Worm (Caenorhabditis elegans) whole organism, L3 larva: ENCODE results near the gene nhr-87.
A peak's percentile ranks its signal among the peaks of the same experiment; 100 is the strongest.

Source experiments
- ceh-82 ChIP-seq: fragments of 150-350 bp; optimal IDR thresholded peaks from 2 replicates; lab custom pipeline; 2014; ENCODE audit warnings: missing biosample characterization, missing genetic modification characterization
- fkh-10 ChIP-seq: sonication (generic microtip); optimal IDR thresholded peaks from 2 replicates; lab custom pipeline; 2017; ENCODE audit warnings: missing biosample characterization, missing genetic modification reagents, missing genetic modification characterization
- jun-1 ChIP-seq: fragments of 150-350 bp; optimal IDR thresholded peaks from 2 replicates; lab custom pipeline; 2014; ENCODE audit warnings: missing biosample characterization, missing genetic modification reagents, missing genetic modification characterization
- nhr-23 ChIP-seq: fragments of 150-350 bp; optimal IDR thresholded peaks from 2 replicates; lab custom pipeline; 2014; ENCODE audit warnings: missing biosample characterization, missing genetic modification reagents, missing genetic modification characterization
- nhr-237 ChIP-seq: fragments of 150-350 bp; optimal IDR thresholded peaks from 2 replicates; lab custom pipeline; 2014; ENCODE audit warnings: missing biosample characterization, missing genetic modification characterization
- nhr-77 ChIP-seq: fragments of 150-350 bp; optimal IDR thresholded peaks from 2 replicates; lab custom pipeline; 2014; ENCODE audit warnings: missing biosample characterization, missing genetic modification characterization
- snpc-4 ChIP-seq: fragments of 150-350 bp; optimal IDR thresholded peaks from 2 replicates; lab custom pipeline; 2014; ENCODE audit warnings: missing biosample characterization, missing genetic modification characterization

The nhr-87 gene

DNA sequence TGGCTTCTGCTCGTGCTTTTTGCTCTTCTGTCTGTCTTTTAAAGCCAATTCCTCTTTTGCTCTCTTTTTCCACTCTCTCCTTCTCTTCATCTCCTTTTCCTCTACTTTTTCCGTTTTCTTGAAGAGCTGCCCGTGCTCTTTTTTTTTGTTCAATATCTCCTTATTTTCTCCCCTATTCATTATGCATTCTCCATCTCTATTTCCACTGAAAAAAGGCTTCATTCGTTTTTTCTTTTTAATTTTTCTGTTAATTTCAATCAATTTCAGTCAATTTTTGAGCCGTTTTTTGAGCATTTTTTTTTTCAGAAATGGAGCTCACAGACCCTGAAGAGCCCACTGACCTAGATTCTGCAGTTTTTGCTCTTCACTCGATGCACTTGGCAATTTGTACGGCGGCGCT is 48.6 kb downstream of the nhr-87 start, which contains the start of gene Y41D4B.1:
Gene Y41D4B.1, plus strand, starts transcription at position 301 of the 400 bp plus-strand sequence.
- TF ChIP-seq nhr-23 (tag; lab: Kevin White, UChicago) (no peak), snpc-4 (tag; lab: Kevin White, UChicago) (no peak), nhr-237 (no peak), ceh-82 (no peak), fkh-10 (GFP tag; lab: Kevin White, UChicago) (peak; percentile 15), nhr-77 (tag; lab: Kevin White, UChicago) (no peak), jun-1 (tag; lab: Kevin White, UChicago) (no peak)
